Fruit fly (Drosophila melanogaster): ENCODE results near the gene CG3402.
A peak's percentile ranks its signal among the peaks of the same experiment; 100 is the strongest.

The CG3402 gene

DNA sequence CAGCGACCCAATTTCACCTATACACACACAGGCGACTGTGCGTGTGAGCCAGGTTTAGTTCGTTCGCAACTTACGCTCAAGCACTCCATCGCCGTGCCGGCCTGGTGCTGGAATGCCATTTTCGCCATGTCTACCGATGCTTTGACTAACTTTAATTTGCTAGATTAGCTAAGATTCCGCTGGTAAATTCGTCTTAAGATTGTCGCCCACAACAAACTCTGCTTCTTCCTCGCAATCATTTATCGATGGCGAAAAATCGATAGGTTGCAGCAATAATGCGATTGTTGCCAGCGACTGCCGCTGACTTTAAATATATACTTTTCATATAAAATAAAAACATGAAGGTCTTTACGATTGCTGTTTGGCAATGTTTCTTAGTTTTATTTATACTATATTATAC lies at the start of gene CG3402 (continued):
- TF ChIP-seq sd (tag; optimal IDR thresholded peaks at IDR 0.05) (peak; percentile 11), CG13775 (GFP tag; optimal IDR thresholded peaks at IDR 0.05) (no peak), CG9876 (GFP tag; optimal IDR thresholded peaks at IDR 0.05) (no peak), Nf-YC (tag; optimal IDR thresholded peaks at IDR 0.05) (no peak), abd-A (tag; optimal IDR thresholded peaks at IDR 0.05) (no peak), Six4 (GFP tag; optimal IDR thresholded peaks at IDR 0.05) (no peak), Spps (tag; optimal IDR thresholded peaks at IDR 0.05) (no peak), CG2712 (tag; optimal IDR thresholded peaks at IDR 0.05) (no peak), Dp (GFP tag; optimal IDR thresholded peaks at IDR 0.05) (peak; percentile 79), Fer3 (tag; optimal IDR thresholded peaks at IDR 0.05) (no peak), ci (GFP tag; IDR thresholded peaks at IDR 0.05) (no peak), CG6791 (GFP tag; IDR thresholded peaks at IDR 0.05; ENCODE audit: partially characterized antibody) (peak; percentile 63; the same call in 2 of the 3 replicates), her (GFP tag; optimal IDR thresholded peaks at IDR 0.05) (no peak), MESR4 (GFP tag; optimal IDR thresholded peaks at IDR 0.05) (peak; percentile 93), chinmo (GFP tag; IDR thresholded peaks at IDR 0.05; ENCODE audit: partially characterized antibody) (peak; percentile 77; the same call in 2 of the 4 replicates), CG1603 (tag; optimal IDR thresholded peaks at IDR 0.05) (peak; percentile 4), vnd (GFP tag; IDR thresholded peaks at IDR 0.05; ENCODE audit: partially characterized antibody) (peak; percentile 65), fd96Cb (tag; optimal IDR thresholded peaks at IDR 0.05) (no peak), otp (GFP tag; IDR thresholded peaks at IDR 0.05) (no peak), Sry-δ (GFP tag; optimal IDR thresholded peaks at IDR 0.05) (peak; percentile 45), Neu2 (GFP tag; optimal IDR thresholded peaks at IDR 0.05; ENCODE audit: borderline replicate concordance) (no peak), CG43689 (GFP tag; IDR thresholded peaks at IDR 0.05) (no peak), knrl (GFP tag; IDR thresholded peaks at IDR 0.05; ENCODE audit: partially characterized antibody) (peak; percentile 54; the same call in 1 of the 3 replicates), Ets65A (GFP tag) (no peak), CG14965 (GFP tag; optimal IDR thresholded peaks at IDR 0.05; ENCODE audit: borderline replicate concordance) (no peak), da (GFP tag; optimal IDR thresholded peaks at IDR 0.05) (no peak), zen2 (GFP tag; IDR thresholded peaks at IDR 0.05; ENCODE audit: partially characterized antibody) (peak; percentile 76), HmgZ (tag; optimal IDR thresholded peaks at IDR 0.05) (peak; percentile 26), tll (GFP tag; optimal IDR thresholded peaks at IDR 0.05) (no peak), Hr39 (optimal IDR thresholded peaks at IDR 0.05) (no peak), CTCF (GFP tag; optimal IDR thresholded peaks at IDR 0.05) (no peak), nom (GFP tag; optimal IDR thresholded peaks at IDR 0.05) (no peak), gfzf (GFP tag; optimal IDR thresholded peaks at IDR 0.05) (no peak), Hey (tag; optimal IDR thresholded peaks at IDR 0.05) (no peak), D (optimal IDR thresholded peaks at IDR 0.05) (no peak), D (GFP tag; optimal IDR thresholded peaks at IDR 0.05) (no peak), CG15514 (GFP tag; optimal IDR thresholded peaks at IDR 0.05) (no peak), MBD-R2 (GFP tag; IDR thresholded peaks at IDR 0.05) (peak; percentile 84), CHES-1-like (GFP tag; optimal IDR thresholded peaks at IDR 0.05) (no peak), CG4404 (GFP tag; IDR thresholded peaks at IDR 0.05) (no peak), E2f2 (GFP tag; IDR thresholded peaks at IDR 0.05) (peak; percentile 86), CG32772 (GFP tag; IDR thresholded peaks at IDR 0.05) (no peak), CG6854 (GFP tag; optimal IDR thresholded peaks at IDR 0.05) (no peak), CG12769 (tag; optimal IDR thresholded peaks at IDR 0.05) (peak; percentile 52), sob (GFP tag; IDR thresholded peaks at IDR 0.05) (0 out of 2 replicates have a peak, but pooled peaks have one; percentile 9), Lhr (GFP tag; optimal IDR thresholded peaks at IDR 0.05) (no peak), BEAF-32 (GFP tag; optimal IDR thresholded peaks at IDR 0.05) (peak; percentile 70), CG7963 (GFP tag; IDR thresholded peaks at IDR 0.05; ENCODE audit: partially characterized antibody) (peak; percentile 62; the same call in 2 of the 3 replicates), CG2116 (GFP tag; optimal IDR thresholded peaks at IDR 0.05) (peak; percentile 72), CG17385 (GFP tag; optimal IDR thresholded peaks at IDR 0.05) (peak; percentile 98)

Data from whole organism, embryonic.